Fruit fly (Drosophila melanogaster) whole organism, embryonic: ENCODE results near the gene Or83a.

Source experiments
- Bgb ChIP-seq: fragments of 200-800 bp; sonication (Bioruptor generic); IDR thresholded peaks from 2 replicates; pipeline ENCODE4 v1.3.6; 2022; ENCODE audit warnings: missing biosample characterization, missing genetic modification characterization; ENCODE audit not compliant: partially characterized antibody
- CG10147 ChIP-seq: fragments of 200-800 bp; sonication (Bioruptor generic); optimal IDR thresholded peaks from 2 replicates; lab custom pipeline; 2019; ENCODE audit warnings: missing biosample characterization, mild to moderate bottlenecking, missing genetic modification characterization, moderate library complexity
- CG10209 ChIP-seq: fragments of 200-800 bp; sonication (Bioruptor generic); optimal IDR thresholded peaks from 3 replicates; lab custom pipeline; 2017; ENCODE audit warnings: missing biosample characterization, mild to moderate bottlenecking, missing genetic modification characterization, missing genetic modification reagents
- CG10979 ChIP-seq: fragments of 200-800 bp; sonication (Bioruptor generic); optimal IDR thresholded peaks from 2 replicates; lab custom pipeline; 2018; ENCODE audit warnings: missing biosample characterization, mild to moderate bottlenecking, missing genetic modification characterization, moderate library complexity
- CG11723 ChIP-seq: fragments of 200-800 bp; sonication (Bioruptor generic); optimal IDR thresholded peaks from 2 replicates; lab custom pipeline; 2017; ENCODE audit warnings: missing biosample characterization, mild to moderate bottlenecking, missing genetic modification characterization
- CG12236 ChIP-seq: fragments of 200-800 bp; sonication (Bioruptor generic); optimal IDR thresholded peaks from 2 replicates; lab custom pipeline; 2016; ENCODE audit warnings: missing biosample characterization, missing genetic modification characterization
- CG1233 ChIP-seq: fragments of 200-800 bp; sonication (Bioruptor generic); optimal IDR thresholded peaks from 4 replicates; lab custom pipeline; 2018; ENCODE audit warnings: missing biosample characterization, mild to moderate bottlenecking, missing genetic modification characterization
- CG13624 ChIP-seq: fragments of 200-800 bp; sonication (Bioruptor generic); optimal IDR thresholded peaks from 2 replicates; lab custom pipeline; 2016; ENCODE audit warnings: missing biosample characterization, missing genetic modification characterization
- CG1529 ChIP-seq: fragments of 200-800 bp; sonication (Bioruptor generic); optimal IDR thresholded peaks from 3 replicates; lab custom pipeline; 2018; ENCODE audit warnings: missing biosample characterization, missing genetic modification characterization
- CG17385 ChIP-seq: fragments of 200-800 bp; sonication (Bioruptor generic); optimal IDR thresholded peaks from 3 replicates; lab custom pipeline; 2018; ENCODE audit warnings: missing biosample characterization, mild to moderate bottlenecking, missing genetic modification characterization
- CG2202 ChIP-seq: fragments of 200-800 bp; sonication (Bioruptor generic); optimal IDR thresholded peaks from 2 replicates; lab custom pipeline; 2018; ENCODE audit warnings: missing biosample characterization, mild to moderate bottlenecking, missing genetic modification characterization
- CG33557 ChIP-seq: fragments of 200-800 bp; sonication (Bioruptor generic); optimal IDR thresholded peaks from 2 replicates; lab custom pipeline; 2019; ENCODE audit warnings: missing biosample characterization, mild to moderate bottlenecking, missing genetic modification characterization, moderate library complexity
- CG4328 ChIP-seq: fragments of 200-800 bp; sonication (Bioruptor generic); optimal IDR thresholded peaks from 3 replicates; lab custom pipeline; 2017; ENCODE audit warnings: missing biosample characterization, missing genetic modification reagents, missing genetic modification characterization
- CG4730 ChIP-seq: fragments of 200-800 bp; sonication (Bioruptor generic); IDR thresholded peaks from 2 replicates; pipeline ENCODE4 v1.3.6; 2022; ENCODE audit warnings: missing biosample characterization, missing genetic modification characterization
- CG6689 ChIP-seq: fragments of 200-800 bp; sonication (Bioruptor generic); IDR thresholded peaks from 2 replicates; pipeline ENCODE4 v1.3.6; 2022; ENCODE audit warnings: missing biosample characterization, missing genetic modification characterization
- CG8281 ChIP-seq: fragments of 200-800 bp; sonication (Bioruptor generic); optimal IDR thresholded peaks from 2 replicates; lab custom pipeline; 2018; ENCODE audit warnings: missing biosample characterization, mild to moderate bottlenecking, missing genetic modification characterization, moderate library complexity
- CoRest ChIP-seq: fragments of 200-800 bp; sonication (Bioruptor generic); optimal IDR thresholded peaks from 3 replicates; lab custom pipeline; 2018; ENCODE audit warnings: missing biosample characterization, mild to moderate bottlenecking, missing genetic modification characterization, moderate library complexity
- D19B ChIP-seq: fragments of 200-800 bp; sonication (Bioruptor generic); optimal IDR thresholded peaks from 2 replicates; lab custom pipeline; 2017; ENCODE audit warnings: missing biosample characterization, mild to moderate bottlenecking, missing genetic modification characterization
- Dek ChIP-seq: fragments of 200-800 bp; sonication (Bioruptor generic); optimal IDR thresholded peaks from 3 replicates; lab custom pipeline; 2019; ENCODE audit warnings: missing biosample characterization, mild to moderate bottlenecking, missing genetic modification characterization, moderate library complexity
- ERR ChIP-seq: fragments of 200-800 bp; sonication (Bioruptor generic); optimal IDR thresholded peaks from 2 replicates; lab custom pipeline; 2016; ENCODE audit warnings: missing biosample characterization, missing genetic modification characterization
- Gug ChIP-seq: fragments of 200-800 bp; sonication (Bioruptor generic); IDR thresholded peaks from 4 replicates; pipeline ENCODE4 v1.3.6; 2022; ENCODE audit warnings: missing biosample characterization, missing genetic modification characterization
- HLH3B ChIP-seq: fragments of 200-800 bp; sonication (Bioruptor generic); IDR thresholded peaks from 2 replicates; pipeline ENCODE4 v1.3.6; 2022; ENCODE audit warnings: missing biosample characterization, missing genetic modification characterization
- HLH54F ChIP-seq: fragments of 200-800 bp; sonication (Bioruptor generic); optimal IDR thresholded peaks from 3 replicates; lab custom pipeline; 2016; ENCODE audit warnings: missing biosample characterization, missing genetic modification characterization
- Hmx ChIP-seq: fragments of 200-800 bp; sonication (Bioruptor generic); optimal IDR thresholded peaks from 2 replicates; lab custom pipeline; 2016; ENCODE audit warnings: missing biosample characterization, missing genetic modification characterization
- Hr3 ChIP-seq: fragments of 200-800 bp; sonication (Bioruptor generic); optimal IDR thresholded peaks from 3 replicates; lab custom pipeline; 2016; ENCODE audit warnings: missing biosample characterization, missing genetic modification characterization
- Kr ChIP-seq: fragments of 200-800 bp; sonication (Bioruptor generic); optimal IDR thresholded peaks from 2 replicates; lab custom pipeline; 2017; ENCODE audit warnings: missing biosample characterization, mild to moderate bottlenecking, missing genetic modification characterization
- Lpt ChIP-seq: fragments of >200 bp; optimal IDR thresholded peaks from 2 replicates; lab custom pipeline; 2018; ENCODE audit warnings: missing biosample characterization, missing genetic modification characterization
- MTF-1 ChIP-seq: fragments of 200-800 bp; sonication (Bioruptor generic); optimal IDR thresholded peaks from 2 replicates; lab custom pipeline; 2018; ENCODE audit warnings: missing biosample characterization, mild to moderate bottlenecking, missing genetic modification characterization, borderline replicate concordance
- Mrtf ChIP-seq: fragments of 200-800 bp; sonication (Bioruptor generic); IDR thresholded peaks from 3 replicates; pipeline ENCODE4 v1.3.6; 2022; ENCODE audit warnings: missing biosample characterization, missing genetic modification characterization
- NfI ChIP-seq: fragments of 200-800 bp; sonication (Bioruptor generic); optimal IDR thresholded peaks from 3 replicates; lab custom pipeline; 2018; ENCODE audit warnings: missing biosample characterization, mild to moderate bottlenecking, missing genetic modification characterization, moderate library complexity
- Side ChIP-seq: fragments of 200-800 bp; sonication (Bioruptor generic); optimal IDR thresholded peaks from 2 replicates; lab custom pipeline; 2016; ENCODE audit warnings: missing biosample characterization, missing genetic modification characterization
- Xrp1 ChIP-seq: fragments of 200-800 bp; sonication (Bioruptor generic); IDR thresholded peaks from 2 replicates; pipeline ENCODE4 v1.3.6; 2022; ENCODE audit warnings: missing biosample characterization, missing genetic modification characterization
- az2 ChIP-seq: fragments of 200-800 bp; sonication (Bioruptor generic); optimal IDR thresholded peaks from 3 replicates; lab custom pipeline; 2016; ENCODE audit warnings: missing biosample characterization, missing genetic modification characterization
- bbx ChIP-seq: fragments of 200-800 bp; sonication (Bioruptor generic); IDR thresholded peaks from 2 replicates; pipeline ENCODE4 v1.3.6; 2022; ENCODE audit warnings: missing biosample characterization, missing genetic modification characterization; ENCODE audit not compliant: partially characterized antibody
- bcd ChIP-seq: fragments of 200-800 bp; sonication (Bioruptor generic); optimal IDR thresholded peaks from 2 replicates; lab custom pipeline; 2017; ENCODE audit warnings: missing biosample characterization, mild to moderate bottlenecking, missing genetic modification characterization
- cg ChIP-seq: fragments of 200-800 bp; sonication (Bioruptor generic); optimal IDR thresholded peaks from 3 replicates; lab custom pipeline; 2019; ENCODE audit warnings: missing biosample characterization, mild to moderate bottlenecking, missing genetic modification characterization, moderate library complexity
- chm ChIP-seq: fragments of 200-800 bp; sonication (Bioruptor generic); IDR thresholded peaks from 2 replicates; pipeline ENCODE4 v1.3.6; 2022; ENCODE audit warnings: missing biosample characterization, missing genetic modification characterization
- dpn ChIP-seq, 2 experiments: fragments of 200-800 bp; sonication (Bioruptor generic); optimal IDR thresholded peaks; 3 replicates each; lab custom pipeline; 2016; ENCODE audit warnings: missing biosample characterization in 2 of 2, missing genetic modification characterization in 2 of 2
- en ChIP-seq: fragments of 200-800 bp; sonication (Bioruptor generic); optimal IDR thresholded peaks from 2 replicates; lab custom pipeline; 2016; ENCODE audit warnings: missing biosample characterization, missing genetic modification characterization
- eve ChIP-seq, 2 experiments: fragments of >200 bp; optimal IDR thresholded peaks; 2 replicates each; lab custom pipeline; 2017; ENCODE audit warnings: missing biosample characterization in 2 of 2, missing genetic modification characterization in 2 of 2
- hb ChIP-seq: fragments of 200-800 bp; sonication (Bioruptor generic); IDR thresholded peaks from 3 replicates; pipeline ENCODE4 v1.3.6; 2022; ENCODE audit warnings: missing biosample characterization, missing genetic modification characterization; ENCODE audit not compliant: partially characterized antibody
- hkb ChIP-seq, 2 experiments: fragments of 200-800 bp in 1 of 2; fragments of >200 bp in 1 of 2; sonication (Bioruptor generic) in 1 of 2; IDR thresholded peaks in 1 of 2; optimal IDR thresholded peaks in 1 of 2; 2 replicates each; pipeline versions ENCODE4 v1.3.6 to Lab custom; 2017 to 2022; ENCODE audit warnings: missing biosample characterization in 1 of 2, missing genetic modification characterization in 1 of 2
- ind ChIP-seq: fragments of 200-800 bp; sonication (Bioruptor generic); optimal IDR thresholded peaks from 3 replicates; lab custom pipeline; 2016; ENCODE audit warnings: missing biosample characterization, missing genetic modification characterization
- inv ChIP-seq: fragments of 200-800 bp; sonication (Bioruptor generic); IDR thresholded peaks from 2 replicates; pipeline ENCODE4 v1.3.6; 2022; ENCODE audit warnings: missing biosample characterization, missing genetic modification characterization; ENCODE audit not compliant: partially characterized antibody
- kni ChIP-seq: fragments of 200-800 bp; sonication (Bioruptor generic); optimal IDR thresholded peaks from 3 replicates; lab custom pipeline; 2017; ENCODE audit warnings: mild to moderate bottlenecking, missing biosample characterization, missing genetic modification reagents, missing genetic modification characterization
- onecut ChIP-seq: fragments of 200-800 bp; sonication (Bioruptor generic); IDR thresholded peaks from 2 replicates; pipeline ENCODE4 v1.3.6; 2022; ENCODE audit warnings: missing biosample characterization, missing genetic modification characterization
- sim ChIP-seq: fragments of 200-800 bp; sonication (Bioruptor generic); IDR thresholded peaks from 2 replicates; pipeline ENCODE4 v1.3.6; 2022; ENCODE audit warnings: missing biosample characterization, missing genetic modification characterization
- sr ChIP-seq: fragments of 200-800 bp; sonication (Bioruptor generic); IDR thresholded peaks from 3 replicates; pipeline ENCODE4 v1.3.6; 2022; ENCODE audit warnings: missing biosample characterization, missing genetic modification characterization
- ssp ChIP-seq: fragments of 200-800 bp; sonication (Bioruptor generic); IDR thresholded peaks from 2 replicates; pipeline ENCODE4 v1.3.6; 2022; ENCODE audit warnings: missing biosample characterization, missing genetic modification characterization
- toy ChIP-seq: fragments of 200-800 bp; sonication (Bioruptor generic); IDR thresholded peaks from 2 replicates; pipeline ENCODE4 v1.3.6; 2022; ENCODE audit warnings: missing biosample characterization, missing genetic modification characterization
- zf30C ChIP-seq: fragments of 200-800 bp; sonication (Bioruptor generic); optimal IDR thresholded peaks from 3 replicates; lab custom pipeline; 2018; ENCODE audit warnings: missing biosample characterization, mild to moderate bottlenecking, missing genetic modification characterization

Gene Or83a

DNA sequence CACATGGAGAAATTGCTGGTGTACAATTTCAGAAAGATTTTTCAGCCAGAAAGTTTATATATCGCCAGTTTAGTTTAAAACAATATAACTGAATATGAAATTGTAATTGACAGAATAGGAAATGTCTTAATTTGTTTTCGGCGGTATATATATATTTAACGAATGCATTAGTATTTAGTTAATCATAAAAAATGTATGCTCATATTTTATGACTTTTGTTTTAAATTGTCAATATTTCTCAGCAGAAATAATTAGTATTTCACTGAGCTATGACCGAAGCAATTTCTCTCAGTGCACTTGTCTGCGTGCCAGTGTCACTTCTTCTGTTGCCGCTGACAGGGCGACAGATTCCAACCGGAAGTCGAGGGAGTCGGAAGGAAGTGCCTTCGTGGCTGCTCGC is 14.0 kb upstream of the Or83a start (continued):
- TF ChIP-seq CG33557 (GFP tag; lab: Kevin White, UChicago) (no peak), Xrp1 (GFP tag; lab: Robert Waterston, UW) (no peak), HLH3B (GFP tag; lab: Robert Waterston, UW) (peak; percentile 23; the same call in 1 of the 2 replicates), Kr (no peak), D19B (GFP tag; lab: Kevin White, UChicago) (no peak), hkb (optimal IDR thresholded peaks at IDR 0.05; lab: Kevin White, UChicago) (no peak), hkb (GFP tag; IDR thresholded peaks at IDR 0.05; lab: Robert Waterston, UW) (no peak), az2 (GFP tag; lab: Kevin White, UChicago) (peak; percentile 19), MTF-1 (no peak), sim (no peak), chm (GFP tag; lab: Robert Waterston, UW) (no peak), CG10209 (GFP tag; lab: Kevin White, UChicago) (peak; percentile 56), Hr3 (GFP tag; lab: Kevin White, UChicago) (peak; percentile 20), CG1233 (peak; percentile 14), zf30C (GFP tag; lab: Kevin White, UChicago) (peak; percentile 14), Gug (no peak), CG6689 (GFP tag; lab: Robert Waterston, UW) (no peak), CG13624 (GFP tag; lab: Kevin White, UChicago) (no peak), inv (GFP tag; lab: Robert Waterston, UW) (no peak), ssp (no peak), CG8281 (tag; lab: Kevin White, UChicago) (peak; percentile 9), dpn (GFP tag; optimal IDR thresholded peaks at IDR 0.05; lab: Kevin White, UChicago) (peak; percentile 5 to 29), Dek (tag; lab: Kevin White, UChicago) (peak; percentile 1), ERR (GFP tag; lab: Kevin White, UChicago) (no peak), CG2202 (no peak), Bgb (GFP tag; lab: Robert Waterston, UW) (no peak), ind (GFP tag; lab: Kevin White, UChicago) (peak; percentile 23), CG10979 (tag; lab: Kevin White, UChicago) (no peak), toy (GFP tag; lab: Robert Waterston, UW) (no peak), Lpt (no peak), CG4730 (GFP tag; lab: Robert Waterston, UW) (no peak), Hmx (GFP tag; lab: Kevin White, UChicago) (no peak), NfI (peak; percentile 27), eve (GFP tag; optimal IDR thresholded peaks at IDR 0.05; lab: Kevin White, UChicago) (no peak), Mrtf (GFP tag; lab: Robert Waterston, UW) (no peak), sr (GFP tag; lab: Robert Waterston, UW) (no peak), HLH54F (GFP tag; lab: Kevin White, UChicago) (peak; percentile 26), CG11723 (GFP tag; lab: Kevin White, UChicago) (no peak), CG4328 (GFP tag; lab: Kevin White, UChicago) (peak; percentile 26), CG10147 (GFP tag; lab: Kevin White, UChicago) (peak; percentile 37), en (GFP tag; lab: Kevin White, UChicago) (no peak), onecut (GFP tag; lab: Robert Waterston, UW) (no peak), kni (GFP tag; lab: Kevin White, UChicago) (no peak), Side (no peak), CG17385 (GFP tag; lab: Kevin White, UChicago) (peak; percentile 43), bbx (GFP tag; lab: Robert Waterston, UW) (no peak), CoRest (tag; lab: Kevin White, UChicago) (peak; percentile 58), cg (GFP tag; lab: Kevin White, UChicago) (no peak), bcd (peak; percentile 19), CG1529 (no peak), CG12236 (no peak), hb (GFP tag; lab: Robert Waterston, UW) (no peak)
